Fruit fly (Drosophila melanogaster): ENCODE measurements around the gene CG7483.
A peak's percentile ranks its signal among the peaks of the same experiment; 100 is the strongest.

CG7483 gene

DNA sequence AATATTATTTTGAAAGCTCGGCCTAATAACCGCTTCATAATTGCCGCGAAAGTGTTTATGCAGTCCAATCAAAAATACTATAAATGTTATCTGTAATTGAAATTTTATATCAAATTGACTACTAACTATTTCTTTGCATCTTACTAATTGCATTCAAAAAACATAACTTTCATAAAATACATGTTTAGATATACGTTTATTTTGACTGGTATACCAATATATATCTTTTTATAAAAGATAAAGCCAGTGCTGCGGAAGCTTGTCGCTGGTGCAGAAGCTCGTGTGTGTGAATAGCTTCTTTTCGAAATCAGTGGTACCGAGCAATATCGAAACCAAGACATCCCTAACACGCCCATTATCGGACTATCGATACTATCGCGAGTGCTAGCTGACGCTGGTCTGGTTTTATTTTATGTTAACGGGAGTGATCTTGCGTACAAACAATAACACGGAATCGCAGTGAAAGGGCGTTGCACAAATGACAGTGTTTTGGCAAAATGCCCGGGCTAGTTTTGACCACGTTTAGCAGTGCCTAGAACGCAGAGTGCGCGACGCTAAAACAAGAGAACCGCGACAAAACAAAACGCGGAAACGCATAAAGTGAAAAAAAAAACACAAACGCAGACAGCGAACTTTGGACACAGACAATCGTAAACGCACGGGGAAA lies 36.6 kb downstream of the CG7483 start, which contains the start of gene Atg13:
Gene Atg13, plus strand, starts transcription at position 367 of the 667 bp plus-strand sequence.
- peak; percentile 9 for TF ChIP-seq ey (GFP tag; optimal IDR thresholded peaks at IDR 0.05)
- no peak for TF ChIP-seq Rel (GFP tag; optimal IDR thresholded peaks at IDR 0.05)
- TF ChIP-seq Rel (tag; optimal IDR thresholded peaks at IDR 0.05), result peak; percentile 46
- TF ChIP-seq Sp1 (GFP tag; optimal IDR thresholded peaks at IDR 0.05), result peak; percentile 29
- TF ChIP-seq N (GFP tag; optimal IDR thresholded peaks at IDR 0.05), result peak; percentile 8
- TF ChIP-seq psq (GFP tag; optimal IDR thresholded peaks at IDR 0.05), result peak; percentile 22
- TF ChIP-seq dmrt93B (GFP tag; optimal IDR thresholded peaks at IDR 0.05), result no peak
- TF ChIP-seq HLH106 (tag; optimal IDR thresholded peaks at IDR 0.05), result peak; percentile 43
- TF ChIP-seq GATAd (GFP tag; optimal IDR thresholded peaks at IDR 0.05), result no peak
- peak; percentile 1 for TF ChIP-seq sv (GFP tag; optimal IDR thresholded peaks at IDR 0.05)
- peak; percentile 73 for TF ChIP-seq Hnf4 (GFP tag; optimal IDR thresholded peaks at IDR 0.05)
- peak; percentile 32 for TF ChIP-seq Abd-B (GFP tag; optimal IDR thresholded peaks at IDR 0.05)
- TF ChIP-seq foxo (GFP tag; optimal IDR thresholded peaks at IDR 0.05), result no peak

DNA sequence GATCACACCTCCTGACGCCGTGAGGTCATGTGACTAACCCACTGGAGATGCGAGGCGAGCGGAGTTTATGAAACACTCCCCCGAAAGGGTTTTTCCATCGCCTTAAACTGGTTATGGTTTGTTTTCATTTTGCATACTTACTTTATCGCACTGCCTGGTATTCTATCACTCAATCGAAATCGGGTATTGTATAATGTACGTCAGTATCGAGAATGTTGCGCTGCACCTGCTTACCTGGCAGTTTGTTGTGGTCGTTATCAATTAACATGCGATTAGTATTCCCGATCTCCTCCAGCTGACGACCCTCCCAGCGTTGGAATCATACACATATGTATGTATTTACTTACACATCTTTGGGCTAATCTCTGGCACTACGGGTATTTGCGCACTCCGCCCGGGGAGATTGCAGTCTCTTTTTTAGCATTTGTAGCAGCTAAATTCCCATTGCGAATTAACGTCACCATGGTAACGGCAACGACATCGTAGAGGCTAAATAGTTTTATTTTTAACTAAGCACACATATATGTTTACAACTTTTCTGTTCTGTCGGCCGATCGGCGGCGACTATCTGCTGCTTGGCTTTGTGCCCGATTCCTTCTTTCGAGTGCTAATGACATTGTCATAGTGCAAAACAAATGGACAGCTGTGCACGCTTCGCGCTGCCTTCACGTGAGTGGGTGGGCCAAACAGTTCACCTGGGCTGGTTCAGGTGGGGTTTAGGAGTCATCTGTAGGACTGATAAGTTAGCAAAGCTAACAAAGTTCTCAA lies 40.1 kb downstream of the CG7483 start:
- no peak for TF ChIP-seq dmrt93B (GFP tag; optimal IDR thresholded peaks at IDR 0.05)
- no peak for TF ChIP-seq jim (GFP tag; optimal IDR thresholded peaks at IDR 0.05)
- TF ChIP-seq Vsx2 (GFP tag; optimal IDR thresholded peaks at IDR 0.05; ENCODE audit: partially characterized antibody), result no peak
- TF ChIP-seq h (GFP tag; optimal IDR thresholded peaks at IDR 0.05), result peak; percentile 30
- TF ChIP-seq Sp1 (GFP tag; optimal IDR thresholded peaks at IDR 0.05), result no peak
- no peak for TF ChIP-seq Rel (GFP tag; optimal IDR thresholded peaks at IDR 0.05)
- TF ChIP-seq Rel (tag; optimal IDR thresholded peaks at IDR 0.05), result peak; percentile 73
- no peak for TF ChIP-seq brk (GFP tag; optimal IDR thresholded peaks at IDR 0.05)
- no peak for TF ChIP-seq GATAd (GFP tag; optimal IDR thresholded peaks at IDR 0.05)
- no peak for TF ChIP-seq fru (GFP tag; optimal IDR thresholded peaks at IDR 0.05)
- TF ChIP-seq CrebA (GFP tag; optimal IDR thresholded peaks at IDR 0.05; ENCODE audit: borderline replicate concordance), result no peak
- no peak for TF ChIP-seq N (GFP tag; optimal IDR thresholded peaks at IDR 0.05)
- TF ChIP-seq Hr83 (GFP tag; optimal IDR thresholded peaks at IDR 0.05; ENCODE audit: poor library complexity, severe bottlenecking), result peak; percentile 16

DNA sequence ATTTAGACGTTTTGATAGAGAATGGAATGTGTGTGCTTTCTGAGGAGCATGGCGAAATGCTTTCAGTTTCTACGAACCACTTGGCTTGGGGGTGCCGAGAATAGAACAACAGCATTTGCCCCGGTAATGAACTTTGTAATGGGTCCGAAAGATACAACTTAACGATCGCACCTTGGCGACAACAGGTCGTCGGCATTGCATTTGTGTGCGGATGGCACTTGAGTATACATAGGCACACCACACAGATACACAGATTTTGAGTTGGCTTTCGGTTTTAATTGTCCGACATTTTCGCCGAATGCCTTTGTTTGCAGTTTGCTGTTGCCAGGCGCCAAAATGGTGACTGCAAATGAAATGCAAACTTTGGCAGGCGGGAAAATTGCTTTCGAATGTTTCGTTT lies 41.0 kb downstream of the CG7483 start:
- TF ChIP-seq HLH106 (tag; optimal IDR thresholded peaks at IDR 0.05) (no peak), rgr (GFP tag; optimal IDR thresholded peaks at IDR 0.05) (no peak), brk (GFP tag; optimal IDR thresholded peaks at IDR 0.05) (no peak), GATAd (GFP tag; optimal IDR thresholded peaks at IDR 0.05) (no peak), dmrt93B (GFP tag; optimal IDR thresholded peaks at IDR 0.05) (no peak), N (GFP tag; optimal IDR thresholded peaks at IDR 0.05) (no peak), Myc (optimal IDR thresholded peaks at IDR 0.05) (no peak), CG32264 (GFP tag; optimal IDR thresholded peaks at IDR 0.05) (no peak), foxo (GFP tag; optimal IDR thresholded peaks at IDR 0.05) (no peak), Sp1 (GFP tag; optimal IDR thresholded peaks at IDR 0.05) (no peak), woc (GFP tag; optimal IDR thresholded peaks at IDR 0.05) (no peak), ey (GFP tag; optimal IDR thresholded peaks at IDR 0.05) (no peak), h (GFP tag; optimal IDR thresholded peaks at IDR 0.05) (no peak), Jra (GFP tag; optimal IDR thresholded peaks at IDR 0.05) (no peak), Dfd (GFP tag; optimal IDR thresholded peaks at IDR 0.05) (no peak), jim (GFP tag; optimal IDR thresholded peaks at IDR 0.05) (no peak), tai (GFP tag; optimal IDR thresholded peaks at IDR 0.05) (no peak)

DNA sequence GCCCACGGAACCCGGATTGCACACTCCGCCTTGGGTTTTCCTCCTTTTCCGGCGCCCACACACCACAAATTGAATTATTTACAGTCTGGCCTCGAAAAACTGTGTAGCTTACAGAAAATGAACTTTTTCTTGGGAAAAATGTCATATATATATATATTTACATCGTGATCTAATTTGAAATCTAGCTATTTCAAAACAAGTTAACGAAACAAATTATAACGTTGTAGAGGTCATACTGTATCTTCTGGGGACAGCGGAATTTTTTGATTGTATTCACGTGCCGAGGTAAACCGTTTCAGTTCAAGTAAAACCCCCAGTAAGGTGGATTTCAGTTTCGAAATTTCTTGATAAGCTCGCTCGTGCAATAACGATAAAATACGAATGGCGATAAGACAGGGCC lies 41.5 kb downstream of the CG7483 start:
- TF ChIP-seq jim (GFP tag; optimal IDR thresholded peaks at IDR 0.05) (no peak), Hnf4 (GFP tag; optimal IDR thresholded peaks at IDR 0.05) (peak; percentile 54), h (GFP tag; optimal IDR thresholded peaks at IDR 0.05) (peak; percentile 60), Mio (GFP tag; optimal IDR thresholded peaks at IDR 0.05) (no peak), foxo (GFP tag; optimal IDR thresholded peaks at IDR 0.05) (peak in 1 of 2 experiments; percentile 69), CrebA (GFP tag; optimal IDR thresholded peaks at IDR 0.05; ENCODE audit: borderline replicate concordance) (no peak), dsf (GFP tag; optimal IDR thresholded peaks at IDR 0.05; ENCODE audit: borderline replicate concordance) (no peak), Dfd (GFP tag; optimal IDR thresholded peaks at IDR 0.05) (no peak), Rel (GFP tag; optimal IDR thresholded peaks at IDR 0.05) (no peak), Rel (tag; optimal IDR thresholded peaks at IDR 0.05) (peak; percentile 80), dmrt93B (GFP tag; optimal IDR thresholded peaks at IDR 0.05) (peak; percentile 30), dl (GFP tag; optimal IDR thresholded peaks at IDR 0.05; ENCODE audit: insufficient read depth in 1 of 2, partially characterized antibody in 2 of 2) (no peak), sv (GFP tag; optimal IDR thresholded peaks at IDR 0.05) (no peak), woc (GFP tag; optimal IDR thresholded peaks at IDR 0.05) (no peak), sage (GFP tag; optimal IDR thresholded peaks at IDR 0.05) (no peak), CG32264 (GFP tag; optimal IDR thresholded peaks at IDR 0.05) (peak; percentile 18), brk (GFP tag; optimal IDR thresholded peaks at IDR 0.05) (no peak), HLH106 (tag; optimal IDR thresholded peaks at IDR 0.05) (peak; percentile 68), psq (GFP tag; optimal IDR thresholded peaks at IDR 0.05) (peak; percentile 19), pan (optimal IDR thresholded peaks at IDR 0.05) (no peak), br (GFP tag; optimal IDR thresholded peaks at IDR 0.05) (peak; percentile 45), rgr (GFP tag; optimal IDR thresholded peaks at IDR 0.05) (peak; percentile 73), Hr83 (GFP tag; optimal IDR thresholded peaks at IDR 0.05; ENCODE audit: poor library complexity, severe bottlenecking) (no peak), Abd-B (GFP tag; optimal IDR thresholded peaks at IDR 0.05) (no peak), Vsx2 (GFP tag; optimal IDR thresholded peaks at IDR 0.05; ENCODE audit: partially characterized antibody) (no peak), Sp1 (GFP tag; optimal IDR thresholded peaks at IDR 0.05) (peak; percentile 70), CG9705 (GFP tag; optimal IDR thresholded peaks at IDR 0.05) (peak; percentile 13), ey (GFP tag; optimal IDR thresholded peaks at IDR 0.05) (peak; percentile 45), GATAd (GFP tag; optimal IDR thresholded peaks at IDR 0.05) (no peak), fru (GFP tag; optimal IDR thresholded peaks at IDR 0.05) (peak; percentile 37), usp (GFP tag; optimal IDR thresholded peaks at IDR 0.05) (no peak), lola (GFP tag; optimal IDR thresholded peaks at IDR 0.05) (no peak)
